Fruit fly (Drosophila melanogaster): ENCODE measurements around the gene CG4709.

CG4709 gene

dm6 chr2L:9954119-9954518, at the start of gene CG4709, which contains the start of gene CG13126:
Gene CG4709, plus strand, starts transcription at chr2L:9954325.
Gene CG13126, minus strand, starts transcription at chr2L:9954181.
- no peak for TF ChIP-seq lola (GFP tag; optimal IDR thresholded peaks at IDR 0.05)
- peak; percentile 69 for TF ChIP-seq CG9705 (GFP tag; optimal IDR thresholded peaks at IDR 0.05)
- TF ChIP-seq Hnf4 (GFP tag; optimal IDR thresholded peaks at IDR 0.05), result peak; percentile 81
- TF ChIP-seq br (GFP tag; optimal IDR thresholded peaks at IDR 0.05), result peak; percentile 71
- TF ChIP-seq h (GFP tag; optimal IDR thresholded peaks at IDR 0.05), result peak; percentile 91
- TF ChIP-seq Mio (GFP tag; optimal IDR thresholded peaks at IDR 0.05), result no peak
- TF ChIP-seq foxo (GFP tag; optimal IDR thresholded peaks at IDR 0.05), result peak in 1 of 2 experiments; percentile 92
- TF ChIP-seq ey (GFP tag; optimal IDR thresholded peaks at IDR 0.05), result peak; percentile 75
- no peak for TF ChIP-seq tai (GFP tag; optimal IDR thresholded peaks at IDR 0.05)
- TF ChIP-seq CrebA (GFP tag; optimal IDR thresholded peaks at IDR 0.05; ENCODE audit: borderline replicate concordance), result no peak
- peak; percentile 95 for TF ChIP-seq HLH106 (tag; optimal IDR thresholded peaks at IDR 0.05)
- TF ChIP-seq dmrt93B (GFP tag; optimal IDR thresholded peaks at IDR 0.05), result peak; percentile 79
- peak; percentile 77 for TF ChIP-seq sv (GFP tag; optimal IDR thresholded peaks at IDR 0.05)
- peak; percentile 58 for TF ChIP-seq dsf (GFP tag; optimal IDR thresholded peaks at IDR 0.05; ENCODE audit: borderline replicate concordance)
- TF ChIP-seq Hr78 (GFP tag; optimal IDR thresholded peaks at IDR 0.05), result no peak
- peak; percentile 54 for TF ChIP-seq GATAd (GFP tag; optimal IDR thresholded peaks at IDR 0.05)
- TF ChIP-seq Dif (GFP tag; optimal IDR thresholded peaks at IDR 0.05; ENCODE audit: partially characterized antibody), result no peak
- TF ChIP-seq rgr (GFP tag; optimal IDR thresholded peaks at IDR 0.05), result peak; percentile 93
- TF ChIP-seq Abd-B (GFP tag; optimal IDR thresholded peaks at IDR 0.05), result no peak
- TF ChIP-seq Vsx2 (GFP tag; optimal IDR thresholded peaks at IDR 0.05; ENCODE audit: partially characterized antibody), result no peak
- TF ChIP-seq psq (GFP tag; optimal IDR thresholded peaks at IDR 0.05), result peak; percentile 87
- peak; percentile 42 for TF ChIP-seq Jra (GFP tag; optimal IDR thresholded peaks at IDR 0.05)
- TF ChIP-seq pan (optimal IDR thresholded peaks at IDR 0.05), result no peak
- TF ChIP-seq Sp1 (GFP tag; optimal IDR thresholded peaks at IDR 0.05), result peak; percentile 94
- TF ChIP-seq fru (GFP tag; optimal IDR thresholded peaks at IDR 0.05), result peak; percentile 79
- TF ChIP-seq usp (GFP tag; optimal IDR thresholded peaks at IDR 0.05), result no peak
- TF ChIP-seq N (GFP tag; optimal IDR thresholded peaks at IDR 0.05), result no peak
- no peak for TF ChIP-seq Dfd (GFP tag; optimal IDR thresholded peaks at IDR 0.05)
- peak; percentile 32 for TF ChIP-seq Myc (optimal IDR thresholded peaks at IDR 0.05)
- TF ChIP-seq brk (GFP tag; optimal IDR thresholded peaks at IDR 0.05), result peak; percentile 93
- no peak for TF ChIP-seq CG32264 (GFP tag; optimal IDR thresholded peaks at IDR 0.05)
- no peak for TF ChIP-seq dl (GFP tag; optimal IDR thresholded peaks at IDR 0.05; ENCODE audit: insufficient read depth in 1 of 2, partially characterized antibody in 2 of 2)
- peak; percentile 27 for TF ChIP-seq Rel (GFP tag; optimal IDR thresholded peaks at IDR 0.05)
- TF ChIP-seq Rel (tag; optimal IDR thresholded peaks at IDR 0.05), result peak; percentile 77
- TF ChIP-seq Hr83 (GFP tag; optimal IDR thresholded peaks at IDR 0.05; ENCODE audit: poor library complexity, severe bottlenecking), result peak; percentile 73
- TF ChIP-seq OdsH (GFP tag; optimal IDR thresholded peaks at IDR 0.05), result peak; percentile 89
- TF ChIP-seq sage (GFP tag; optimal IDR thresholded peaks at IDR 0.05), result peak; percentile 85
- no peak for TF ChIP-seq jim (GFP tag; optimal IDR thresholded peaks at IDR 0.05)
- peak; percentile 85 for TF ChIP-seq woc (GFP tag; optimal IDR thresholded peaks at IDR 0.05)

- TF ChIP-seq Mio (GFP tag; optimal IDR thresholded peaks at IDR 0.05) (no peak), Sp1 (GFP tag; optimal IDR thresholded peaks at IDR 0.05) (no peak), Myc (optimal IDR thresholded peaks at IDR 0.05) (no peak), Dfd (GFP tag; optimal IDR thresholded peaks at IDR 0.05) (no peak), tai (GFP tag; optimal IDR thresholded peaks at IDR 0.05) (no peak), fru (GFP tag; optimal IDR thresholded peaks at IDR 0.05) (no peak), Jra (GFP tag; optimal IDR thresholded peaks at IDR 0.05) (no peak), OdsH (GFP tag; optimal IDR thresholded peaks at IDR 0.05) (no peak), pan (optimal IDR thresholded peaks at IDR 0.05) (no peak), Hr83 (GFP tag; optimal IDR thresholded peaks at IDR 0.05; ENCODE audit: poor library complexity, severe bottlenecking) (no peak), Hnf4 (GFP tag; optimal IDR thresholded peaks at IDR 0.05) (no peak), foxo (GFP tag; optimal IDR thresholded peaks at IDR 0.05) (no peak), psq (GFP tag; optimal IDR thresholded peaks at IDR 0.05) (no peak), br (GFP tag; optimal IDR thresholded peaks at IDR 0.05) (no peak), dmrt93B (GFP tag; optimal IDR thresholded peaks at IDR 0.05) (no peak), HLH106 (tag; optimal IDR thresholded peaks at IDR 0.05) (no peak), Abd-B (GFP tag; optimal IDR thresholded peaks at IDR 0.05) (no peak)
Measured at dm6 chr2L:9906641-9907040, 47.5 kb upstream of the CG4709 start.

All from whole organism, wandering third instar larva.